Worm (Caenorhabditis elegans) whole organism, early embryonic: ENCODE measurements around the gene F26C11.4.

Experiments used
- B0310.2 ChIP-seq: sonication (generic microtip); optimal IDR thresholded peaks from 2 replicates; lab custom pipeline; 2016; ENCODE audit warnings: mild to moderate bottlenecking, missing genetic modification characterization, missing compliant biosample characterization
- F13C5.2 ChIP-seq: sonication (generic microtip); optimal IDR thresholded peaks from 2 replicates; lab custom pipeline; 2017; ENCODE audit warnings: mild to moderate bottlenecking, missing genetic modification characterization, inconsistent platforms, missing compliant biosample characterization
- aly-1 ChIP-seq: sonication (generic microtip); optimal IDR thresholded peaks from 2 replicates; lab custom pipeline; 2016; ENCODE audit warnings: missing genetic modification characterization, missing compliant biosample characterization
- ama-1 ChIP-seq: fragments of 150-350 bp; optimal IDR thresholded peaks from 2 replicates; lab custom pipeline; 2014
- ceh-13 ChIP-seq: fragments of 200-800 bp; sonication (Bioruptor generic); optimal IDR thresholded peaks from 2 replicates; lab custom pipeline; 2018; ENCODE audit warnings: mild to moderate bottlenecking, missing genetic modification characterization, missing compliant biosample characterization
- ceh-36 ChIP-seq: sonication (generic microtip); optimal IDR thresholded peaks from 2 replicates; lab custom pipeline; 2016; ENCODE audit warnings: missing genetic modification characterization, inconsistent platforms, missing compliant biosample characterization
- ets-7 ChIP-seq: sonication (generic microtip); optimal IDR thresholded peaks from 2 replicates; lab custom pipeline; 2016; ENCODE audit warnings: missing genotype, missing genetic modification characterization, missing compliant biosample characterization
- flt-1 ChIP-seq: fragments of 200-800 bp; sonication (Bioruptor generic); IDR thresholded peaks from 2 replicates; pipeline ENCODE4 v1.3.6; 2022; ENCODE audit warnings: missing genetic modification characterization, missing compliant biosample characterization
- hmbx-1 ChIP-seq: sonication (generic microtip); optimal IDR thresholded peaks from 2 replicates; lab custom pipeline; 2016; ENCODE audit warnings: mild to moderate bottlenecking, missing genetic modification characterization, missing compliant biosample characterization
- hmg-4 ChIP-seq: fragments of 200-800 bp; sonication (Bioruptor generic); optimal IDR thresholded peaks from 2 replicates; lab custom pipeline; 2018; ENCODE audit warnings: mild to moderate bottlenecking, missing genetic modification characterization, missing compliant biosample characterization
- hnd-1 ChIP-seq: sonication (generic microtip); optimal IDR thresholded peaks from 2 replicates; lab custom pipeline; 2016; ENCODE audit warnings: missing genetic modification characterization, missing compliant biosample characterization
- pes-1 ChIP-seq: fragments of 200-800 bp; sonication (Bioruptor generic); IDR thresholded peaks from 2 replicates; pipeline ENCODE4 v1.3.6; 2022; ENCODE audit warnings: missing genetic modification reagents, missing genetic modification characterization, missing compliant biosample characterization
- scrt-1 ChIP-seq: fragments of 200-800 bp; sonication (Bioruptor generic); IDR thresholded peaks from 2 replicates; pipeline ENCODE4 v1.3.6; 2022; ENCODE audit warnings: missing genetic modification characterization, missing compliant biosample characterization
- sea-1 ChIP-seq: fragments of 200-800 bp; sonication (Bioruptor generic); conservative IDR thresholded peaks from 2 replicates; pipeline ENCODE4 v1.3.6; 2022; ENCODE audit warnings: missing genetic modification characterization, missing compliant biosample characterization
- tbx-11 ChIP-seq: fragments of 200-800 bp; sonication (Bioruptor generic); IDR thresholded peaks from 2 replicates; pipeline ENCODE4 v1.3.6; 2022; ENCODE audit warnings: missing genetic modification characterization, missing compliant biosample characterization
- tbx-37 ChIP-seq: fragments of 200-800 bp; sonication (Bioruptor generic); conservative IDR thresholded peaks from 2 replicates; pipeline ENCODE4 v1.3.6; 2022; ENCODE audit warnings: missing genetic modification reagents, missing genetic modification characterization, missing compliant biosample characterization
- tra-4 ChIP-seq: sonication (generic microtip); optimal IDR thresholded peaks from 2 replicates; lab custom pipeline; 2017; ENCODE audit warnings: missing genetic modification characterization, missing compliant biosample characterization

The F26C11.4 gene

ce11 chrII:9916177-9916576 is at the start of gene F26C11.4:
Gene F26C11.4 (minus strand): TSS chrII:9916277.
- no peak for TF ChIP-seq B0310.2 (tag; lab: Kevin White, UChicago)
- no peak for TF ChIP-seq F13C5.2
- TF ChIP-seq ets-7 (tag; lab: Kevin White, UChicago) = no peak
- TF ChIP-seq ceh-13 = no peak
- TF ChIP-seq ama-1 (lab: Kevin White, UChicago) = no peak
- no peak for TF ChIP-seq aly-1 (tag; lab: Kevin White, UChicago)
- TF ChIP-seq tbx-11 (GFP tag; lab: Robert Waterston, UW) = no peak
- TF ChIP-seq pes-1 = no peak
- TF ChIP-seq flt-1 (GFP tag; lab: Robert Waterston, UW) = no peak
- no peak for TF ChIP-seq hnd-1 (tag; lab: Kevin White, UChicago)
- no peak for TF ChIP-seq sea-1
- no peak for TF ChIP-seq tra-4 (tag; lab: Kevin White, UChicago)
- no peak for TF ChIP-seq scrt-1 (GFP tag; lab: Robert Waterston, UW)
- TF ChIP-seq ceh-36 (tag; lab: Kevin White, UChicago) = no peak
- no peak for TF ChIP-seq hmg-4
- TF ChIP-seq hmbx-1 (tag; lab: Kevin White, UChicago) = no peak

ce11 chrII:9965325-9965724 is 49.2 kb upstream of the F26C11.4 start:
- TF ChIP-seq B0310.2 (tag; lab: Kevin White, UChicago) (no peak), tbx-37 (no peak), scrt-1 (GFP tag; lab: Robert Waterston, UW) (no peak), hmg-4 (no peak), flt-1 (GFP tag; lab: Robert Waterston, UW) (no peak), F13C5.2 (no peak), ama-1 (lab: Kevin White, UChicago) (no peak), hmbx-1 (tag; lab: Kevin White, UChicago) (no peak), tbx-11 (GFP tag; lab: Robert Waterston, UW) (no peak), pes-1 (no peak)

DNA sequence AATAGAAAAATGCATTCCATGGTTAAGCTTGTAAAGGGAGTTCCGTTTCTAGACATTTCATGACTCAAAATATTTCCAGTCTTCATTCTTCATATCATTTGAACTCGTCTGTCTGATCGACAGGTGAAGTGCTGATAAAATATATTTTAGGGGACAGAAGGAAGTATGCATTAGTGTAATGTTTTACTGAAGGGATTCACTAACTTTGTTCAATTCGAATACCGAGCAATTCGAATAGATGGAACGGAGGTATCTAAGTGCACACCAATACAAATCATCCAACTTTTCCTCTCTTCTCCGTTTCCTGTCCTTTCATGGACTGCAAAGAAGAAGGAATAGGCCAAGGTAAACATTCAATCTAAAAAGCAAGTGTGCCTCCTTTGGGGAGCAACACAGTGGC is 47.7 kb upstream of the F26C11.4 start:
- TF ChIP-seq tbx-11 (GFP tag; lab: Robert Waterston, UW) (no peak), ceh-13 (no peak), F13C5.2 (no peak), tbx-37 (no peak)

DNA sequence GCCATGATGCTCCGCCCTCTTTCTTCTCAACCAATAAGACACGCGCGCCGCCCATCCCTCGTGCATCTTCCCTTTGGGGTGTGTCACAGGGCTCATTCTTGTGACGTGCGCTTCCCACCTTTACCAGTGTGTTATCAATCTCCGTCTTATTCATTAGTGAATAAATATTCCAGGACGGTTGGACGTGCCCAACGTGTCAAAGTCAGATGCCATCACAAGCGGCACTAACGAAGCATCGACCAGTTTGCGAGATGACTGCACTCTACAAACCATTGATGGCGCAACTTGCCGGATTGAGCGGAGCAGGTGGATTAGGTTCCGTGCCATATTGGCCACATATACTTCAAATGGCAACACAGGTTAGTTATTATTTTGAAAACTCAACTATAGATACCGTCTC is 44.0 kb upstream of the F26C11.4 start:
- no peak for TF ChIP-seq hmg-4
- TF ChIP-seq tbx-37 = no peak
- no peak for TF ChIP-seq sea-1
- TF ChIP-seq hmbx-1 (tag; lab: Kevin White, UChicago) = no peak
- no peak for TF ChIP-seq B0310.2 (tag; lab: Kevin White, UChicago)
- no peak for TF ChIP-seq ama-1 (lab: Kevin White, UChicago)
- TF ChIP-seq pes-1 = no peak
- TF ChIP-seq F13C5.2 = no peak
- no peak for TF ChIP-seq tbx-11 (GFP tag; lab: Robert Waterston, UW)
- TF ChIP-seq ceh-36 (tag; lab: Kevin White, UChicago) = no peak
- TF ChIP-seq aly-1 (tag; lab: Kevin White, UChicago) = no peak
- no peak for TF ChIP-seq ets-7 (tag; lab: Kevin White, UChicago)
- no peak for TF ChIP-seq tra-4 (tag; lab: Kevin White, UChicago)
- TF ChIP-seq ceh-13 = no peak
- TF ChIP-seq flt-1 (GFP tag; lab: Robert Waterston, UW) = no peak
- TF ChIP-seq scrt-1 (GFP tag; lab: Robert Waterston, UW) = no peak
- no peak for TF ChIP-seq hnd-1 (tag; lab: Kevin White, UChicago)

DNA sequence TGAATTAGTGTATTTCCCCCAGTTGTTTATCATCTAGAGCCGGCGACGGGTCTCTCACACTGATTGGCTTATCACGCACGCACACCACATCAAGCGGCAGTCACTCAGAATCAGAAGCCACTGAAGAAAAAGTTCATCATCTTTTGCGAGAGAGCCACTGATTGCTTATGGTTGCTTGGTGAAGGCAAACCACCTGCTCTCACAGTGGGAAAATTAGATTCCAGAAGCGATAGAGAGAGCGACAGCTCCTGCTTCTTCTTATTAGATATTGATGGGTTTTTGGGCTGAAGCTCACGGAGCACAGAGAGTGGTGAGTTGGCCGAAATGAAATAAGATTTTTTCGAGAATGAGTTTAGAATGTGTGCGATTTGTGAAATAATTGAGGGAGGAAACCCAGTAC is 40.0 kb upstream of the F26C11.4 start:
- TF ChIP-seq pes-1 = no peak
- TF ChIP-seq ama-1 (lab: Kevin White, UChicago) = no peak
- TF ChIP-seq tra-4 (tag; lab: Kevin White, UChicago) = no peak
- no peak for TF ChIP-seq B0310.2 (tag; lab: Kevin White, UChicago)
- TF ChIP-seq ceh-13 = no peak
- TF ChIP-seq scrt-1 (GFP tag; lab: Robert Waterston, UW) = no peak
- no peak for TF ChIP-seq hnd-1 (tag; lab: Kevin White, UChicago)
- no peak for TF ChIP-seq hmg-4
- no peak for TF ChIP-seq tbx-37
- no peak for TF ChIP-seq ceh-36 (tag; lab: Kevin White, UChicago)
- TF ChIP-seq tbx-11 (GFP tag; lab: Robert Waterston, UW) = no peak
- no peak for TF ChIP-seq aly-1 (tag; lab: Kevin White, UChicago)
- TF ChIP-seq F13C5.2 = no peak
- no peak for TF ChIP-seq flt-1 (GFP tag; lab: Robert Waterston, UW)

DNA sequence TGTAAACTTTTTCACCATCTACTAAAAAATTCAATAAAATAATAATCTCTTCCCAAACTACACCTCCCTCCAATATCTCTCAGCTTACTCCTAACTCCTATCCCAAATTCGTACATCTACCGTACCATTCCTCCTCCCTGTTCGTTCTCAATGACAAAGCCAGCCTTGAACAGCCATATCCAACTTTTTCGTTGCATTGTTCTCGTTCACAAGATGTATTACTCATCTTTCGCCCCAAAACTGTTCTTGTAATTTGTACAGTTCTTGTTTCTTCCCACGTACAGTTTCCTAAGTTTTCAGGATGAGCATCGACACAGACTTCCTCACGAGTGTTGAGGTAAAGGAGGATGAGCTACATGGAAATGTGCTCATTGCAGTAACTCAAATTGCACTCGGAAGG is 38.8 kb upstream of the F26C11.4 start, which contains the start of gene egl-43:
Gene egl-43 (plus strand): TSS at position 301 of the 400 bp plus-strand sequence.
- TF ChIP-seq ets-7 (tag; lab: Kevin White, UChicago) (no peak), F13C5.2 (no peak), sea-1 (no peak), tra-4 (tag; lab: Kevin White, UChicago) (no peak), pes-1 (no peak), ceh-36 (tag; lab: Kevin White, UChicago) (no peak), hmbx-1 (tag; lab: Kevin White, UChicago) (no peak), ama-1 (lab: Kevin White, UChicago) (no peak), tbx-37 (no peak)

DNA sequence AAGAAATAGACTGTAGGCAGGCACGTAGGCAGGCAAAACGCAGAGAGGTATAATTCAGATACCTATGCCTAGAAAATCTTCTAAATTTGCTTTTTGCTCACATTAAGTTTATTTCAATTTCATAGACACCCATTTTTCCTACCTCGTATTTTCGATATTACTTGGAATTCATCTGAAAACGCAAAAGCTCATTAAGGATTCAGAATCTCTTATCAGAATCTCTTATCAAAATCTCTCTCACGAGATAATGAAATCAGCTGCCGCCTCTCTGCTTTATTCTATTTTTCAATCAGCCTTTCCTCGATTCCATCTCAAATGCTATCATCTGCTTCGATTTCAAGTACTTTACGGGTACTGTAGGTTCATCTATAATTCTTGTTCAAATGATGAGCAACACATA is 35.8 kb upstream of the F26C11.4 start:
- TF ChIP-seq ama-1 (lab: Kevin White, UChicago) (no peak), tbx-11 (GFP tag; lab: Robert Waterston, UW) (no peak), ceh-36 (tag; lab: Kevin White, UChicago) (no peak), hmg-4 (no peak), F13C5.2 (no peak), flt-1 (GFP tag; lab: Robert Waterston, UW) (no peak), tra-4 (tag; lab: Kevin White, UChicago) (no peak), hnd-1 (tag; lab: Kevin White, UChicago) (no peak), sea-1 (no peak), ets-7 (tag; lab: Kevin White, UChicago) (no peak), pes-1 (no peak), ceh-13 (no peak), tbx-37 (no peak), B0310.2 (tag; lab: Kevin White, UChicago) (no peak), aly-1 (tag; lab: Kevin White, UChicago) (no peak), hmbx-1 (tag; lab: Kevin White, UChicago) (no peak), scrt-1 (GFP tag; lab: Robert Waterston, UW) (no peak)
